Fruit fly (Drosophila melanogaster) whole organism, embryonic: Measurements from ENCODE around the gene Sgsf.

ENCODE experiments used
- Atf6 ChIP-seq: fragments of 200-800 bp; sonication (Bioruptor generic); IDR thresholded peaks from 2 replicates; pipeline ENCODE4 v1.3.6; 2022; ENCODE audit warnings: missing biosample characterization, missing genetic modification characterization
- BEAF-32 ChIP-seq: fragments of 200-800 bp; sonication (Bioruptor generic); optimal IDR thresholded peaks from 3 replicates; lab custom pipeline; 2017; ENCODE audit warnings: missing biosample characterization, missing genetic modification characterization, mild to moderate bottlenecking, moderate library complexity, missing genetic modification reagents
- Bgb ChIP-seq: fragments of 200-800 bp; sonication (Bioruptor generic); IDR thresholded peaks from 2 replicates; pipeline ENCODE4 v1.3.6; 2022; ENCODE audit warnings: missing biosample characterization, missing genetic modification characterization; ENCODE audit not compliant: partially characterized antibody
- CG10431 ChIP-seq: fragments of 200-800 bp; sonication (Bioruptor generic); optimal IDR thresholded peaks from 3 replicates; lab custom pipeline; 2018; ENCODE audit warnings: missing biosample characterization, mild to moderate bottlenecking, missing genetic modification characterization
- CG11695 ChIP-seq: fragments of 200-800 bp; sonication (Bioruptor generic); IDR thresholded peaks from 3 replicates; pipeline ENCODE4 v1.3.6; 2022; ENCODE audit warnings: missing biosample characterization, missing genetic modification characterization
- CG12942 ChIP-seq: fragments of 200-800 bp; sonication (Bioruptor generic); optimal IDR thresholded peaks from 3 replicates; lab custom pipeline; 2016; ENCODE audit warnings: missing biosample characterization, missing genetic modification characterization
- CG14050 ChIP-seq: fragments of 200-800 bp; sonication (Bioruptor generic); IDR thresholded peaks from 3 replicates; pipeline ENCODE4 v1.3.6; 2022; ENCODE audit warnings: missing biosample characterization, missing genetic modification characterization
- CG14710 ChIP-seq: fragments of 200-800 bp; sonication (Bioruptor generic); optimal IDR thresholded peaks from 3 replicates; lab custom pipeline; 2019; ENCODE audit warnings: missing biosample characterization, mild to moderate bottlenecking, missing genetic modification characterization, moderate library complexity
- CG1647 ChIP-seq: fragments of 200-800 bp; sonication (Bioruptor generic); optimal IDR thresholded peaks from 3 replicates; lab custom pipeline; 2016; ENCODE audit warnings: missing biosample characterization, missing genetic modification characterization
- CG17802 ChIP-seq: fragments of 200-800 bp; sonication (Bioruptor generic); optimal IDR thresholded peaks from 2 replicates; lab custom pipeline; 2018; ENCODE audit warnings: missing biosample characterization, mild to moderate bottlenecking, missing genetic modification characterization, moderate library complexity
- CG17829 ChIP-seq: fragments of 200-800 bp; optimal IDR thresholded peaks from 2 replicates; lab custom pipeline; 2019; ENCODE audit warnings: missing biosample characterization, mild to moderate bottlenecking, missing genetic modification characterization, moderate library complexity
- CG2116 ChIP-seq: fragments of 200-800 bp; sonication (Bioruptor generic); optimal IDR thresholded peaks from 3 replicates; lab custom pipeline; 2018; ENCODE audit warnings: missing biosample characterization, mild to moderate bottlenecking, missing genetic modification characterization
- CG2875 ChIP-seq: fragments of 200-800 bp; sonication (Bioruptor generic); optimal IDR thresholded peaks from 2 replicates; lab custom pipeline; 2017; ENCODE audit warnings: missing biosample characterization, mild to moderate bottlenecking, missing genetic modification characterization, missing genetic modification reagents
- CG34422 ChIP-seq: fragments of 200-800 bp; sonication (Bioruptor generic); IDR thresholded peaks from 3 replicates; pipeline ENCODE4 v1.3.6; 2022; ENCODE audit warnings: missing biosample characterization, missing genetic modification characterization
- CG42726 ChIP-seq: fragments of 200-800 bp; sonication (Bioruptor generic); IDR thresholded peaks from 2 replicates; pipeline ENCODE4 v1.3.6; 2022; ENCODE audit warnings: missing biosample characterization, missing genetic modification characterization; ENCODE audit not compliant: partially characterized antibody
- CG4617 ChIP-seq: fragments of 200-800 bp; sonication (Bioruptor generic); optimal IDR thresholded peaks from 3 replicates; lab custom pipeline; 2016; ENCODE audit warnings: missing biosample characterization, missing genetic modification characterization, borderline replicate concordance
- CG4820 ChIP-seq: fragments of 200-800 bp; sonication (Bioruptor generic); optimal IDR thresholded peaks from 3 replicates; lab custom pipeline; 2016; ENCODE audit warnings: missing biosample characterization, missing genetic modification characterization
- CG4854 ChIP-seq: fragments of 200-800 bp; sonication (Bioruptor generic); optimal IDR thresholded peaks from 2 replicates; lab custom pipeline; 2016; ENCODE audit warnings: missing biosample characterization, missing genetic modification characterization, inconsistent platforms
- CG7271 ChIP-seq: fragments of 200-800 bp; sonication (Bioruptor generic); optimal IDR thresholded peaks from 2 replicates; lab custom pipeline; 2018; ENCODE audit warnings: missing biosample characterization, mild to moderate bottlenecking, missing genetic modification characterization, moderate library complexity
- CG8388 ChIP-seq: fragments of 200-800 bp; sonication (Bioruptor generic); optimal IDR thresholded peaks from 2 replicates; lab custom pipeline; 2019; ENCODE audit warnings: missing biosample characterization, mild to moderate bottlenecking, missing genetic modification characterization, moderate library complexity
- CG8924 ChIP-seq: fragments of 200-800 bp; optimal IDR thresholded peaks from 3 replicates; lab custom pipeline; 2019; ENCODE audit warnings: missing biosample characterization, mild to moderate bottlenecking, missing genetic modification characterization, moderate library complexity
- CG9727 ChIP-seq: fragments of 200-800 bp; sonication (Bioruptor generic); optimal IDR thresholded peaks from 3 replicates; lab custom pipeline; 2017; ENCODE audit warnings: missing biosample characterization, mild to moderate bottlenecking, missing genetic modification characterization
- CHES-1-like ChIP-seq: fragments of 200-800 bp; sonication (Bioruptor generic); optimal IDR thresholded peaks from 2 replicates; lab custom pipeline; 2016; ENCODE audit warnings: missing biosample characterization, missing genetic modification characterization
- CTCF ChIP-seq: fragments of 200-800 bp; sonication (Bioruptor generic); optimal IDR thresholded peaks from 2 replicates; lab custom pipeline; 2017; ENCODE audit warnings: missing biosample characterization, mild to moderate bottlenecking, missing genetic modification characterization, moderate library complexity
- CrebB ChIP-seq: fragments of 200-800 bp; sonication (Bioruptor generic); optimal IDR thresholded peaks from 3 replicates; lab custom pipeline; 2018; ENCODE audit warnings: missing biosample characterization, mild to moderate bottlenecking, missing genetic modification characterization
- Deaf1 ChIP-seq: fragments of 200-800 bp; optimal IDR thresholded peaks from 3 replicates; lab custom pipeline; 2019; ENCODE audit warnings: missing biosample characterization, mild to moderate bottlenecking, missing genetic modification characterization, moderate library complexity
- HLH3B ChIP-seq: fragments of 200-800 bp; sonication (Bioruptor generic); IDR thresholded peaks from 2 replicates; pipeline ENCODE4 v1.3.6; 2022; ENCODE audit warnings: missing biosample characterization, missing genetic modification characterization
- Hand ChIP-seq: fragments of 200-800 bp; sonication (Bioruptor generic); optimal IDR thresholded peaks from 2 replicates; lab custom pipeline; 2017; ENCODE audit warnings: mild to moderate bottlenecking, missing biosample characterization, missing genetic modification reagents, missing genetic modification characterization
- MTF-1 ChIP-seq: fragments of 200-800 bp; sonication (Bioruptor generic); optimal IDR thresholded peaks from 2 replicates; lab custom pipeline; 2018; ENCODE audit warnings: missing biosample characterization, mild to moderate bottlenecking, missing genetic modification characterization, borderline replicate concordance
- NC2α ChIP-seq: fragments of 200-800 bp; sonication (Bioruptor generic); optimal IDR thresholded peaks from 2 replicates; lab custom pipeline; 2016; ENCODE audit warnings: missing biosample characterization, missing genetic modification characterization
- Rfx ChIP-seq: fragments of 200-800 bp; sonication (Bioruptor generic); IDR thresholded peaks from 2 replicates; pipeline ENCODE4 v1.3.6; 2022; ENCODE audit warnings: missing biosample characterization, missing genetic modification characterization
- YL-1 ChIP-seq: fragments of 200-800 bp; sonication (Bioruptor generic); optimal IDR thresholded peaks from 3 replicates; lab custom pipeline; 2017; ENCODE audit warnings: missing biosample characterization, mild to moderate bottlenecking, missing genetic modification characterization
- ase ChIP-seq: fragments of 200-800 bp; sonication (Bioruptor generic); IDR thresholded peaks from 3 replicates; pipeline ENCODE4 v1.3.6; 2022; ENCODE audit warnings: missing biosample characterization, missing genetic modification characterization
- ato ChIP-seq: fragments of 200-800 bp; sonication (Bioruptor generic); IDR thresholded peaks from 2 replicates; pipeline ENCODE4 v1.3.6; 2022; ENCODE audit warnings: missing biosample characterization, missing genetic modification characterization; ENCODE audit not compliant: partially characterized antibody
- chn ChIP-seq: fragments of 200-800 bp; sonication (Bioruptor generic); optimal IDR thresholded peaks from 2 replicates; lab custom pipeline; 2016; ENCODE audit warnings: missing biosample characterization, missing genetic modification characterization
- corto ChIP-seq: fragments of 200-800 bp; sonication (Bioruptor generic); optimal IDR thresholded peaks from 2 replicates; lab custom pipeline; 2016; ENCODE audit warnings: missing biosample characterization, mild to moderate bottlenecking, missing genetic modification characterization, moderate library complexity
- da ChIP-seq: fragments of 200-800 bp; sonication (Bioruptor generic); optimal IDR thresholded peaks from 2 replicates; lab custom pipeline; 2016; ENCODE audit warnings: missing biosample characterization, missing genetic modification characterization
- exex ChIP-seq: fragments of 200-800 bp; sonication (Bioruptor generic); optimal IDR thresholded peaks from 4 replicates; lab custom pipeline; 2018; ENCODE audit warnings: missing biosample characterization, mild to moderate bottlenecking, missing genetic modification characterization, moderate library complexity
- eyg ChIP-seq: fragments of 200-800 bp; sonication (Bioruptor generic); optimal IDR thresholded peaks from 3 replicates; lab custom pipeline; 2016; ENCODE audit warnings: missing biosample characterization, missing genetic modification characterization
- inv ChIP-seq: fragments of 200-800 bp; sonication (Bioruptor generic); IDR thresholded peaks from 2 replicates; pipeline ENCODE4 v1.3.6; 2022; ENCODE audit warnings: missing biosample characterization, missing genetic modification characterization; ENCODE audit not compliant: partially characterized antibody
- ken ChIP-seq: fragments of 200-800 bp; sonication (Bioruptor generic); IDR thresholded peaks from 3 replicates; pipeline ENCODE4 v1.3.6; 2022; ENCODE audit warnings: missing biosample characterization, missing genetic modification characterization
- mirr ChIP-seq: fragments of 200-800 bp; sonication (Bioruptor generic); optimal IDR thresholded peaks from 3 replicates; lab custom pipeline; 2018; ENCODE audit warnings: missing biosample characterization, mild to moderate bottlenecking, missing genetic modification characterization
- nmo ChIP-seq: fragments of 200-800 bp; sonication (Bioruptor generic); optimal IDR thresholded peaks from 2 replicates; lab custom pipeline; 2018; ENCODE audit warnings: missing biosample characterization, mild to moderate bottlenecking, missing genetic modification characterization, moderate library complexity
- nom ChIP-seq: fragments of 200-800 bp; sonication (Bioruptor generic); optimal IDR thresholded peaks from 2 replicates; lab custom pipeline; 2017; ENCODE audit warnings: missing biosample characterization, missing genetic modification characterization, mild to moderate bottlenecking, moderate library complexity, missing genetic modification reagents
- pan ChIP-seq, 4 experiments: fragments of >200 bp in 3 of 4; fragments of 200-800 bp in 1 of 4; sonication (Bioruptor generic) in 1 of 4; optimal IDR thresholded peaks in 3 of 4; IDR thresholded peaks in 1 of 4; 2 replicates each; pipeline versions ENCODE4 v1.3.6 to Lab custom; 2017 to 2022; ENCODE audit warnings: missing biosample characterization in 2 of 4, missing genetic modification characterization in 2 of 4, mixed read lengths in 1 of 4
- pho ChIP-seq: fragments of 200-800 bp; sonication (Bioruptor generic); optimal IDR thresholded peaks from 2 replicates; lab custom pipeline; 2016; ENCODE audit warnings: missing biosample characterization, missing genetic modification characterization
- ranshi ChIP-seq: fragments of 200-800 bp; sonication (Bioruptor generic); IDR thresholded peaks from 2 replicates; pipeline ENCODE4 v1.3.6; 2022; ENCODE audit warnings: missing biosample characterization, missing genetic modification characterization
- slp2 ChIP-seq: fragments of 200-800 bp; sonication (Bioruptor generic); optimal IDR thresholded peaks from 2 replicates; lab custom pipeline; 2016; ENCODE audit warnings: missing biosample characterization, missing genetic modification characterization
- stc ChIP-seq: fragments of 200-800 bp; sonication (Bioruptor generic); IDR thresholded peaks from 2 replicates; pipeline ENCODE4 v1.3.6; 2022; ENCODE audit warnings: missing biosample characterization, missing genetic modification characterization
- stwl ChIP-seq: fragments of 200-800 bp; sonication (Bioruptor generic); optimal IDR thresholded peaks from 3 replicates; lab custom pipeline; 2018; ENCODE audit warnings: missing biosample characterization, mild to moderate bottlenecking, missing genetic modification characterization, moderate library complexity
- wdn ChIP-seq: fragments of 200-800 bp; sonication (Bioruptor generic); IDR thresholded peaks from 2 replicates; pipeline ENCODE4 v1.3.6; 2022; ENCODE audit warnings: missing biosample characterization, missing genetic modification characterization

Gene Sgsf

dm6 chr3R:12350497-12350896 is 9.0 kb downstream of the Sgsf start, which contains the start of gene CG10038 (continued):
- TF ChIP-seq CG14050 (GFP tag; lab: Robert Waterston, UW) (no peak), Hand (GFP tag; lab: Kevin White, UChicago) (no peak), CG4820 (no peak), CG12942 (GFP tag; lab: Kevin White, UChicago) (peak; percentile 21), CG8388 (GFP tag; lab: Kevin White, UChicago) (no peak), CG17802 (tag; lab: Kevin White, UChicago) (no peak), CG9727 (GFP tag; lab: Kevin White, UChicago) (no peak), mirr (GFP tag; lab: Kevin White, UChicago) (no peak), YL-1 (GFP tag; lab: Kevin White, UChicago) (peak; percentile 45), CrebB (tag; lab: Kevin White, UChicago) (no peak), CG10431 (GFP tag; lab: Kevin White, UChicago) (no peak), ase (GFP tag; lab: Robert Waterston, UW) (no peak), NC2α (GFP tag; lab: Kevin White, UChicago) (no peak), wdn (GFP tag; lab: Robert Waterston, UW) (no peak), stc (no peak), ato (GFP tag; lab: Robert Waterston, UW) (peak; percentile 87), Rfx (GFP tag; lab: Robert Waterston, UW) (peak; percentile 84), CG7271 (no peak), MTF-1 (GFP tag; lab: Kevin White, UChicago) (no peak), exex (tag; lab: Kevin White, UChicago) (no peak), ranshi (GFP tag; lab: Robert Waterston, UW) (no peak), ken (GFP tag; lab: Robert Waterston, UW) (no peak), CG8924 (tag; lab: Kevin White, UChicago) (peak; percentile 6), da (GFP tag; lab: Kevin White, UChicago) (no peak), CG42726 (GFP tag; lab: Robert Waterston, UW) (peak; percentile 97), eyg (no peak), CG2875 (peak; percentile 20), CG1647 (GFP tag; lab: Kevin White, UChicago) (peak; percentile 52), inv (GFP tag; lab: Robert Waterston, UW) (peak; percentile 93), nmo (GFP tag; lab: Kevin White, UChicago) (peak; percentile 69), HLH3B (GFP tag; lab: Robert Waterston, UW) (no peak), Bgb (peak; percentile 97), chn (GFP tag; lab: Kevin White, UChicago) (peak; percentile 36), CG34422 (peak; percentile 60; the same call in 2 of the 3 replicates), CHES-1-like (no peak), corto (no peak), nom (GFP tag; lab: Kevin White, UChicago) (no peak), slp2 (peak; percentile 1), Deaf1 (tag; lab: Kevin White, UChicago) (no peak), stwl (tag; lab: Kevin White, UChicago) (peak; percentile 87), CG14710 (peak; percentile 52), CG17829 (tag; lab: Kevin White, UChicago) (peak; percentile 60), pho (GFP tag; lab: Kevin White, UChicago) (peak; percentile 31), CG4854 (GFP tag; lab: Kevin White, UChicago) (no peak), CTCF (GFP tag; lab: Kevin White, UChicago) (peak; percentile 96), pan (optimal IDR thresholded peaks at IDR 0.05; lab: Kevin White, UChicago) (no peak), pan (GFP tag; optimal IDR thresholded peaks at IDR 0.05 in 1 of 2, IDR thresholded peaks at IDR 0.05 in 1 of 2) (no peak), CG4617 (GFP tag; lab: Kevin White, UChicago) (peak; percentile 61), CG11695 (no peak), Atf6 (no peak; the same call in 1 of the 2 replicates), CG2116 (GFP tag; lab: Kevin White, UChicago) (peak; percentile 96), BEAF-32 (GFP tag; lab: Kevin White, UChicago) (peak; percentile 93)
